Fruit fly (Drosophila melanogaster): ENCODE data around the gene CG15478.

DNA sequence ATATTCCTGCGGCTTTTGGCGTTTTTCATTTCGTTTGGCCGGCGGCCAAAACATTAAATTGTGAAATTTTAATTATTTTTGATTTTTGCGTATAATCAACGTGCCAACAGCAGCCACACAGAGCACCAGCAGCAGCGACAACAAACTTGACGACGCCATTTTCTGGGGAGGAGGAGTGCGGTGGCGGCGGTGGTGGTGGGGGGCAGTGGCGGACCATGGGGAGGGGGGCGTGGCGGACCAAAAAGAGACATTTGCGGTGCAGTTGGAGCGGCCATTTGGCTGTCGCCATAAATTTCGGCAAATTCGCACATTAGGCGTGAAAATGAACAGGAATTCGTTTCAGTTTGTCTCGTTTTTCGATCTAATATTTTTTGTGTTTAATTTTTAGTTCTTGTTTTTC lies 53.8 kb downstream of the CG15478 start:
- TF ChIP-seq fd85E (GFP tag; optimal IDR thresholded peaks at IDR 0.05), result no peak
- TF ChIP-seq spab (GFP tag; optimal IDR thresholded peaks at IDR 0.05), result no peak
- TF ChIP-seq Eip75B (GFP tag; optimal IDR thresholded peaks at IDR 0.05), result no peak

Data from whole organism, prepupa.